Worm (Caenorhabditis elegans): ENCODE data around the gene samp-1.

samp-1 gene

ce11 chrII:11293433-11293832 lies 9.3 kb upstream of the samp-1 start, which contains the start of gene C47G2.4:
C47G2.4 (minus strand) TSS chrII:11293606.
- TF ChIP-seq R02D3.7 (tag; optimal IDR thresholded peaks at IDR 0.05) = peak; percentile 39
- peak; percentile 43 for TF ChIP-seq lin-39 (tag; optimal IDR thresholded peaks at IDR 0.05)
- TF ChIP-seq ceh-28 (tag; optimal IDR thresholded peaks at IDR 0.05) = peak; percentile 49
- TF ChIP-seq nfya-1 (tag; optimal IDR thresholded peaks at IDR 0.05; ENCODE audit: insufficient read depth) = peak; percentile 65
- no peak for TF ChIP-seq ZK546.5 (tag; optimal IDR thresholded peaks at IDR 0.05)
- TF ChIP-seq pqm-1 (tag; optimal IDR thresholded peaks at IDR 0.05) = peak; percentile 17
- peak; percentile 83 for TF ChIP-seq lin-15B (tag; optimal IDR thresholded peaks at IDR 0.05)
- TF ChIP-seq pha-4 (tag; optimal IDR thresholded peaks at IDR 0.05) = peak; percentile 69
- peak; percentile 72 for TF ChIP-seq nhr-25 (tag; optimal IDR thresholded peaks at IDR 0.05)
- TF ChIP-seq hmg-11 (tag; optimal IDR thresholded peaks at IDR 0.05) = peak; percentile 39
- TF ChIP-seq fkh-10 (GFP tag; optimal IDR thresholded peaks at IDR 0.05) = no peak
- TF ChIP-seq elt-1 (tag; optimal IDR thresholded peaks at IDR 0.05) = peak; percentile 42
- peak; percentile 29 for TF ChIP-seq elt-2 (tag; optimal IDR thresholded peaks at IDR 0.05)
- TF ChIP-seq nhr-23 (tag; optimal IDR thresholded peaks at IDR 0.05) = peak; percentile 80
- TF ChIP-seq snpc-4 (tag; optimal IDR thresholded peaks at IDR 0.05) = peak; percentile 84
- TF ChIP-seq nhr-67 (tag; optimal IDR thresholded peaks at IDR 0.05) = no peak
- no peak for TF ChIP-seq nhr-28 (tag; optimal IDR thresholded peaks at IDR 0.05)
- TF ChIP-seq nhr-43 (tag; optimal IDR thresholded peaks at IDR 0.05; ENCODE audit: poor library complexity, severe bottlenecking) = peak; percentile 53
- TF ChIP-seq ceh-16 (tag; optimal IDR thresholded peaks at IDR 0.05) = no peak

DNA sequence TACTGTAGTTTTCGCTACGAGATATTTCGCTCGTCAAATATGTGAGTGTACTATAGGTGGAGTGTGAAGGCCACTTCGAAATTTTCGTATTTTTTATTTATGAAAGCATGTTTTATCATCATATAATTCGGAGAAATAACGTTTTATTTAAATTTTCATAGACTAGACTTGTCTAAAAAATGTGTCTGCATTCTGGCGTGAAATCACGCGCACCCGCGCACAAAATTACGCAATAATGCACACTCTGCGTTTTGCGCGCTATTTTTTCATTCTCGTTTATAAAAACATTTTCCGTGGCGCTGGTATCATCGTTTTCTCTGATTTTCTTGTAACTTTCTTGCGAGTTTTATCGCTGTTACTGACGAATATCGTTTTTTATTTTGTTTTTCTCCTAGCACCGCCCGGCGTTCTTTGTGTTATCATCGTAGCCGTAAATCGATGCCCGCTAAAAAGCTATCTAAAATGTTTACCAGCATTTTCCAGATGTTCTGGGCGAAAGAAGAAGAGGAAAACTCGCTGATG lies 5.4 kb upstream of the samp-1 start, which contains the start of gene saps-1:
Gene saps-1, plus strand, starts transcription at position 472 of the 522 bp plus-strand sequence.
- peak; percentile 6 for TF ChIP-seq elt-2 (tag; optimal IDR thresholded peaks at IDR 0.05)
- no peak for TF ChIP-seq unc-39 (tag; optimal IDR thresholded peaks at IDR 0.05)
- no peak for TF ChIP-seq tbx-2 (tag; optimal IDR thresholded peaks at IDR 0.05)
- no peak for TF ChIP-seq nhr-12 (tag; optimal IDR thresholded peaks at IDR 0.05)
- no peak for TF ChIP-seq R02D3.7 (tag; optimal IDR thresholded peaks at IDR 0.05)
- no peak for TF ChIP-seq nhr-77 (tag; optimal IDR thresholded peaks at IDR 0.05)
- peak; percentile 35 for TF ChIP-seq hmg-11 (tag; optimal IDR thresholded peaks at IDR 0.05)
- TF ChIP-seq ZK546.5 (tag; optimal IDR thresholded peaks at IDR 0.05) = no peak
- no peak for TF ChIP-seq ceh-16 (tag; optimal IDR thresholded peaks at IDR 0.05)
- no peak for TF ChIP-seq nhr-25 (tag; optimal IDR thresholded peaks at IDR 0.05)
- TF ChIP-seq pha-4 (tag; optimal IDR thresholded peaks at IDR 0.05) = peak; percentile 3

ce11 chrII:11301059-11301458 lies 1.6 kb upstream of the samp-1 start, which contains the start of gene raga-1:
raga-1 (plus strand) TSS chrII:11301359.
- TF ChIP-seq egl-5 (tag; optimal IDR thresholded peaks at IDR 0.05) (no peak), skn-1 (tag; optimal IDR thresholded peaks at IDR 0.05) (no peak), jun-1 (tag; optimal IDR thresholded peaks at IDR 0.05) (no peak), nhr-23 (tag; optimal IDR thresholded peaks at IDR 0.05) (no peak), egl-27 (tag; optimal IDR thresholded peaks at IDR 0.05) (no peak), pha-4 (tag; optimal IDR thresholded peaks at IDR 0.05) (no peak), lin-39 (tag; optimal IDR thresholded peaks at IDR 0.05) (no peak), nhr-28 (tag; optimal IDR thresholded peaks at IDR 0.05) (no peak), nhr-67 (tag; optimal IDR thresholded peaks at IDR 0.05) (no peak), lsy-12 (tag; optimal IDR thresholded peaks at IDR 0.05) (no peak), nhr-76 (tag; optimal IDR thresholded peaks at IDR 0.05) (no peak), sea-2 (GFP tag; optimal IDR thresholded peaks at IDR 0.05) (no peak), eor-1 (tag; optimal IDR thresholded peaks at IDR 0.05) (no peak), ceh-16 (tag; optimal IDR thresholded peaks at IDR 0.05) (no peak), mdl-1 (tag; optimal IDR thresholded peaks at IDR 0.05) (no peak), nhr-12 (tag; optimal IDR thresholded peaks at IDR 0.05) (no peak), nhr-25 (tag; optimal IDR thresholded peaks at IDR 0.05) (no peak), ZK546.5 (tag; optimal IDR thresholded peaks at IDR 0.05) (no peak), ztf-4 (tag; optimal IDR thresholded peaks at IDR 0.05) (no peak), mml-1 (tag; optimal IDR thresholded peaks at IDR 0.05) (no peak)

DNA sequence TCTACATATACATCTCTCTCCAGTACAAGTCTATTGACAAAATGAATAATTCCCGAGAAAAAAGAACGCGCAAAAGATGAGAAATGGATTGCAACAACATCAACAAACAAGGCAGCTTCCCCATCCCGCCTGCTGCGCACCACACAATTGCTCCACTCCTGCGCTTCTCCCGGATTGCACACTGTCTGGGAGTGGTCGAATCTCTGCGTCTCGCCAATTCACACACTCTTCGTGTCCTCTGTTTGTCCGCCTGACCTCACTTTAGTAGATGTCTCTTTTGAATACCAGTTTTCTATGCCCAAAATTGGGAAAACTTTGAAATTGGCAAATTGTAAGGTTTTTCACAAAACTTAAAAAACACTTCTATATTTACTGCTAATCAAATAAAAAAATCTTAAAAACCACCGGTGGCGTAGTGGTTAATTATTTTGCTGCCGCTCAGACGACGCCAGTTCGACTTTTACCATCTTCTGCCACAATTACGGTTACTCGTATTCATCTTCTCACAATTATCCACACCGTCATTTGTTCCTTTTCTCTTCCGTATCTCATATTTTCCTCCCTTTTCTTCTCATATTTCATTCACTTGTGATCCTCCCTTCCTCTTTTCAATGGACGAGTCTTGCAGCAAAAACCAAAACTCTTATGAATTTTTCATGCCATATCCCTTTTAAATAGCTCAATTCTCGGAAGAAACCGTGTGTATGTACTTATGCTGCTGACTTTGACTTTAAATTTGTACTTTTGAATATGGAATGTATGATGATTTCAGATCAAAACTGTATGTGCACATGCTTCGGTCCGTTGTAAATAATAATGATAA lies 3.1 kb downstream of the samp-1 start, which contains the start of gene rsf-1:
Gene rsf-1, plus strand, starts transcription at position 773 of the 823 bp plus-strand sequence.
- TF ChIP-seq ZK546.5 (tag; optimal IDR thresholded peaks at IDR 0.05) = no peak
- TF ChIP-seq pqm-1 (tag; optimal IDR thresholded peaks at IDR 0.05) = no peak
- no peak for TF ChIP-seq nhr-28 (tag; optimal IDR thresholded peaks at IDR 0.05)
- TF ChIP-seq nhr-12 (tag; optimal IDR thresholded peaks at IDR 0.05) = no peak
- TF ChIP-seq nhr-23 (tag; optimal IDR thresholded peaks at IDR 0.05) = no peak
- TF ChIP-seq sea-2 (GFP tag; optimal IDR thresholded peaks at IDR 0.05) = no peak
- TF ChIP-seq aly-2 (tag; optimal IDR thresholded peaks at IDR 0.05) = no peak
- TF ChIP-seq nhr-67 (tag; optimal IDR thresholded peaks at IDR 0.05) = no peak
- no peak for TF ChIP-seq tbx-2 (tag; optimal IDR thresholded peaks at IDR 0.05)
- TF ChIP-seq ceh-9 (tag; optimal IDR thresholded peaks at IDR 0.05) = no peak
- TF ChIP-seq ztf-11 (tag; optimal IDR thresholded peaks at IDR 0.05) = no peak
- TF ChIP-seq nfya-1 (tag; optimal IDR thresholded peaks at IDR 0.05; ENCODE audit: insufficient read depth) = peak; percentile 55
- no peak for TF ChIP-seq nhr-11 (tag; optimal IDR thresholded peaks at IDR 0.05)
- no peak for TF ChIP-seq elt-1 (tag; optimal IDR thresholded peaks at IDR 0.05)
- TF ChIP-seq jun-1 (tag; optimal IDR thresholded peaks at IDR 0.05) = no peak
- TF ChIP-seq nhr-77 (tag; optimal IDR thresholded peaks at IDR 0.05) = no peak
- peak; percentile 29 for TF ChIP-seq hmg-11 (tag; optimal IDR thresholded peaks at IDR 0.05)
- TF ChIP-seq elt-3 (tag; optimal IDR thresholded peaks at IDR 0.05) = no peak
- TF ChIP-seq mml-1 (tag; optimal IDR thresholded peaks at IDR 0.05) = no peak
- TF ChIP-seq fkh-2 (tag; optimal IDR thresholded peaks at IDR 0.05) = no peak
- peak; percentile 15 for TF ChIP-seq nhr-43 (tag; optimal IDR thresholded peaks at IDR 0.05; ENCODE audit: poor library complexity, severe bottlenecking)
- no peak for TF ChIP-seq mdl-1 (tag; optimal IDR thresholded peaks at IDR 0.05)
- TF ChIP-seq unc-39 (tag; optimal IDR thresholded peaks at IDR 0.05) = no peak
- no peak for TF ChIP-seq eor-1 (tag; optimal IDR thresholded peaks at IDR 0.05)
- no peak for TF ChIP-seq egl-27 (tag; optimal IDR thresholded peaks at IDR 0.05)
- TF ChIP-seq nhr-76 (tag; optimal IDR thresholded peaks at IDR 0.05) = no peak
- TF ChIP-seq pha-4 (tag; optimal IDR thresholded peaks at IDR 0.05) = peak; percentile 76
